Worm (Caenorhabditis elegans) whole organism, L3 larva: ENCODE measurements around the gene srx-22.

Experiments used
- ceh-28 ChIP-seq: fragments of 150-350 bp; optimal IDR thresholded peaks from 2 replicates; lab custom pipeline; 2014; ENCODE audit warnings: missing biosample characterization, missing genetic modification reagents, missing genetic modification characterization
- egl-27 ChIP-seq: sonication (generic microtip); optimal IDR thresholded peaks from 4 replicates; lab custom pipeline; 2017; ENCODE audit warnings: missing biosample characterization, missing genetic modification reagents, missing genetic modification characterization
- eor-1 ChIP-seq, 2 experiments: fragments of 150-350 bp; optimal IDR thresholded peaks; 2 replicates each; lab custom pipeline; 2014 to 2018; ENCODE audit warnings: missing biosample characterization in 2 of 2, missing genetic modification characterization in 2 of 2
- fkh-2 ChIP-seq: fragments of 150-350 bp; optimal IDR thresholded peaks from 2 replicates; lab custom pipeline; 2014; ENCODE audit warnings: missing biosample characterization, missing genetic modification reagents, missing genetic modification characterization
- nhr-11 ChIP-seq: fragments of 150-350 bp; optimal IDR thresholded peaks from 2 replicates; lab custom pipeline; 2014; ENCODE audit warnings: missing biosample characterization, missing genetic modification characterization
- nhr-77 ChIP-seq: fragments of 150-350 bp; optimal IDR thresholded peaks from 2 replicates; lab custom pipeline; 2014; ENCODE audit warnings: missing biosample characterization, missing genetic modification characterization
- ztf-11 ChIP-seq: fragments of 150-350 bp; optimal IDR thresholded peaks from 2 replicates; lab custom pipeline; 2014; ENCODE audit warnings: missing biosample characterization, missing genetic modification characterization
- ztf-4 ChIP-seq: fragments of 150-350 bp; optimal IDR thresholded peaks from 2 replicates; lab custom pipeline; 2014; ENCODE audit warnings: missing biosample characterization, missing genetic modification characterization

DNA sequence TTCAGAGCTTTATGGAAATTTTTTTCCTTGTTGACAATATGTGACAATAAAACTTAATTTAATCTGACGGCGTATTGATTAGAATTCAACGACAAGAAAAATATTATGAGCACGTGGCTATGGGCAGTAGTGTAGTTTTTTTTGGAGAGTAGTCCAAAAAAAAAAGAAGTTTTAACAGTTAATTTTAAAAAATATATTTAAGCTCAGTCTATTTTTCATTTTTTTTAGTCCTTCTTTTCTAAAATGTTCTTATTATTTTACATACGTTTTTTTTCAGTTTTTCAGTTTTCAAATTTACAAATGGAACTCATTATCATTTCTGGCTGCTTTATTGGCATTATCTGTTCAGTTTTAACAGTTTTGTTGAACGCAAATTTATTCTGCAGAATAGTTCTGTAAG lies 29.0 kb downstream of the srx-22 start, which contains the start of gene srbc-39:
- TF ChIP-seq ztf-4 (tag; lab: Kevin White, UChicago) (no peak), ztf-11 (no peak), egl-27 (tag; lab: Kevin White, UChicago) (no peak), eor-1 (tag; optimal IDR thresholded peaks at IDR 0.05; lab: Kevin White, UChicago) (no peak), nhr-77 (no peak), fkh-2 (tag; lab: Kevin White, UChicago) (no peak), ceh-28 (tag; lab: Kevin White, UChicago) (no peak), nhr-11 (no peak)
